Fruit fly (Drosophila melanogaster) Kc167 (cell line): Measurements from ENCODE around the gene IscU.

Experiments
- Myc ChIP-seq: fragments of >200 bp; optimal IDR thresholded peaks from 2 replicates; lab custom pipeline; 2017; ENCODE audit warnings: missing external identifiers
- Sin3A ChIP-seq: fragments of >200 bp; optimal IDR thresholded peaks from 2 replicates; lab custom pipeline; 2018; ENCODE audit warnings: missing external identifiers
- h ChIP-seq: fragments of >200 bp; optimal IDR thresholded peaks from 3 replicates; lab custom pipeline; 2018; ENCODE audit warnings: missing external identifiers
- insv ChIP-seq: fragments of >200 bp; optimal IDR thresholded peaks from 3 replicates; lab custom pipeline; 2018; ENCODE audit warnings: missing external identifiers
- ttk ChIP-seq: sonication (Bioruptor generic); optimal IDR thresholded peaks from 2 replicates; lab custom pipeline; 2017; ENCODE audit warnings: missing external identifiers

DNA sequence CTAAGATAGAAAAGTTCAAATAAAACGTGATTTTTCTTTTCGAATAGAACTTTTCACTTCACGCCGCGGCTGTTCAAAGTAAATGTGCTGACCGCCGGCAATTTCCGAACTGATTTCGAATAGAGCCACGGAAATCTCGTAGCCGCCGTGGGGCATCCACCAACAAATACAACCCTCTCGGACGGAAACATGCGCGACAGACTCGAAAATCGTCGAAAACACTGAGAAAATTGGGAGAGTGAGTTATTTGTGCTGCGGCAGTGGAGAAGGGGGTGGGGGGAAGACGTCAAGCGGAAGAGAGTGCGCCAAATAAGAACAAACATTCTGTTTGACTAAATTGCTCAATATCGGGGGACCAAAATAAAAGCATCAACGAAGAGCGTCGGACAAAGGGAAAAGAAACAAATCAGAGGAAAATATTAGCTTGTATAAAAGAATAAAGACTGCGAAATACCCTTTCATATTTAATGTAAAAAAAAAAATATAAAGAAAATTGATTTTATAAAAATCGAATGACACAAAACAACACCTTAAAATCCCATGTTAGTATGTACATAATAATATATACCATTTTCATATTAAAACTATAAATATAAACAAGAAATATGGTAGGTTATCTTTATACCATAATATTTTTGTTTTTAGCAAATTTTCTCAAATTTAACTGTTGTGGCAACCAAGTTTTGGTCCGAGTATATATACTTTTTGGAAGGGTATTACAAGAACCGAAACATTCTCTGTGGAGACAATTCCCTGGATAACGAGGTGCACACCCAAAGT, 43.5 kb upstream of the IscU start:
- no peak for TF ChIP-seq ttk (lab: Kevin White, UChicago)
- no peak for TF ChIP-seq insv (lab: Kevin White, UChicago)
- TF ChIP-seq h = no peak
- no peak for TF ChIP-seq Sin3A
- no peak for TF ChIP-seq Myc (lab: Kevin White, UChicago)
